Worm (Caenorhabditis elegans): ENCODE results near the gene nhr-7.
"Not testable (repeated sequence)": the region's sequence is repeated elsewhere in the genome, so short reads cannot be mapped to it uniquely, and the experiment has no call there.

The nhr-7 gene

ce11 chrIV:11273151-11273550, 2.0 kb upstream of the nhr-7 start, which contains the start of gene gtl-2:
TSS of gene gtl-2 (plus strand) at chrIV:11273451.
- TF ChIP-seq hif-1 (tag; optimal IDR thresholded peaks at IDR 0.05) (no peak), spr-3 (GFP tag; optimal IDR thresholded peaks at IDR 0.05) (no peak)

DNA sequence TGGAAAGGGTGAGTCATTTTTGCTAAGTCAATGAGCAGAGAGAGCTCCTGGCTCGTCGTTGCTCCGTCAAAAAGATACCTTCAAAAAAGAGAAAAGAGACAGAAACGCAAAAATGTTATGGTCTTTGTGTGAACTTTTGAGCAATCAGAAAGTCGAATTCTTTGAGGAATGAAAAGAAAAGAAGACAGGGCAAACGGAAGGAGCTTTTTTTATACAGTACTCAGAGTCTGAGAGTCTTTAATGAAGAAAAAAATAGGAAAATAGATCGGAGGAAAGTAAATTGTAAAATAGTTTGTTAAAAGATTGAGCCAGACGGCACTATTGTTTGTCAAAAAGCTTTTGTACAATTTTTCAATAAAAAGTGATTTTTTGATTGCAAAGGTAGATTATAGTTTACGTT, 1.7 kb downstream of the nhr-7 start:
- no peak for TF ChIP-seq vab-7 (GFP tag; IDR thresholded peaks at IDR 0.05)
- TF ChIP-seq lir-3 (tag; optimal IDR thresholded peaks at IDR 0.05) = no peak
- TF ChIP-seq pha-4 (GFP tag; IDR thresholded peaks at IDR 0.05) = no peak
- peak; percentile 61 for TF ChIP-seq pha-4 (tag; optimal IDR thresholded peaks at IDR 0.05)
- TF ChIP-seq jun-1 (tag; optimal IDR thresholded peaks at IDR 0.05) = no peak

ce11 chrIV:11266090-11266489, 5.1 kb downstream of the nhr-7 start, which contains the start of gene col-127:
TSS of gene col-127 (minus strand) at chrIV:11266190.
- no peak for TF ChIP-seq spr-1 (tag; optimal IDR thresholded peaks at IDR 0.05)
- no peak for TF ChIP-seq cey-2 (tag; optimal IDR thresholded peaks at IDR 0.05; ENCODE audit: borderline replicate concordance, insufficient read depth)
- TF ChIP-seq Y48G9A.11 (GFP tag; IDR thresholded peaks at IDR 0.05) = no peak
- no peak for TF ChIP-seq zip-2 (tag; optimal IDR thresholded peaks at IDR 0.05)
- TF ChIP-seq nhr-6 (tag; optimal IDR thresholded peaks at IDR 0.05) = no peak
- no peak for TF ChIP-seq dmd-9 (GFP tag; IDR thresholded peaks at IDR 0.05)

DNA sequence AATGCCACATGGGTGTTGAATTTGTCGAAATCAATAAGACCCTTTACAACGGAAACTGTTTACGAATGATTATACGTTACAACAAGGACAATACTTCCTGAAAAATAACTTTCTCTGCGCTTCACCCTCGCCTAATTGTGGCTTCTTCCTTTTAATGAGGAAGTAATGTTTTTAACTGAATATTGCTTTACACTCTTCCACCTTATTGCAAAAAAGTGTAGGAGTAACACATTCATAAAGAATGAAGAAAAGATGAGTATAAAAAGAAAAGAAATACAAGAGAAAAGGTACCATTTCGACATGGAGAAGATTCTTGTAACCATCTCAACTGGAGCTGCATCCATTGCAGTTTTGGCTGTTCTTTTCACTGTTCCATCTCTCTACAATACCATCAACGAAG, 8.1 kb downstream of the nhr-7 start, which contains the start of gene col-126:
Gene col-126 (plus strand): TSS at position 301 of the 400 bp plus-strand sequence.
- not testable (repeated sequence) for TF ChIP-seq ama-1 (optimal IDR thresholded peaks at IDR 0.05); daf-16 (GFP tag; optimal IDR thresholded peaks at IDR 0.05); daf-16 (tag; optimal IDR thresholded peaks at IDR 0.05); dve-1 (tag; optimal IDR thresholded peaks at IDR 0.05; ENCODE audit: insufficient read depth)

ce11 chrIV:11261535-11261934, 9.6 kb downstream of the nhr-7 start, which contains the start of gene F54D1.1:
TSS of gene F54D1.1 (plus strand) at chrIV:11261835.
- TF ChIP-seq lin-38 (GFP tag; IDR thresholded peaks at IDR 0.05) (no peak), R02D3.7 (tag; optimal IDR thresholded peaks at IDR 0.05) (no peak), snpc-4 (tag; optimal IDR thresholded peaks at IDR 0.05) (no peak), D1046.2 (GFP tag; IDR thresholded peaks at IDR 0.05) (no peak), F37D6.2 (tag; optimal IDR thresholded peaks at IDR 0.05) (no peak), cey-2 (tag; optimal IDR thresholded peaks at IDR 0.05; ENCODE audit: borderline replicate concordance, insufficient read depth) (no peak), nhr-77 (tag; optimal IDR thresholded peaks at IDR 0.05) (no peak), php-3 (GFP tag; IDR thresholded peaks at IDR 0.05) (no peak), arid-1 (GFP tag; conservative IDR thresholded peaks at IDR 0.05) (no peak), daf-8 (GFP tag; IDR thresholded peaks at IDR 0.05) (no peak), nhr-41 (GFP tag; IDR thresholded peaks at IDR 0.05) (no peak)

ce11 chrIV:11260544-11261227, 10.5 kb downstream of the nhr-7 start, which contains the start of gene C05C12.5:
TSS of gene C05C12.5 (minus strand) at chrIV:11261185.
- TF ChIP-seq nhr-237 (tag; optimal IDR thresholded peaks at IDR 0.05) (no peak), D1046.2 (GFP tag; IDR thresholded peaks at IDR 0.05) (no peak), tra-1 (GFP tag; IDR thresholded peaks at IDR 0.05) (no peak), hmg-1.1 (GFP tag; IDR thresholded peaks at IDR 0.05) (no peak), pha-4 (GFP tag; IDR thresholded peaks at IDR 0.05) (no peak), pha-4 (tag; optimal IDR thresholded peaks at IDR 0.05) (no peak), nhr-25 (tag; optimal IDR thresholded peaks at IDR 0.05; ENCODE audit: borderline replicate concordance, insufficient read depth) (no peak), tag-97 (GFP tag; IDR thresholded peaks at IDR 0.05) (no peak), mes-2 (tag; optimal IDR thresholded peaks at IDR 0.05; ENCODE audit: poor library complexity, severe bottlenecking) (no peak), unc-39 (tag; optimal IDR thresholded peaks at IDR 0.05) (no peak), F26F4.8 (GFP tag; conservative IDR thresholded peaks at IDR 0.05) (no peak), skn-1 (tag; optimal IDR thresholded peaks at IDR 0.05) (no peak), unc-62 (GFP tag; optimal IDR thresholded peaks at IDR 0.05 in 1 of 2) (peak in 1 of 2 experiments; percentile 88), unc-62 (tag; optimal IDR thresholded peaks at IDR 0.05) (no peak), vab-7 (GFP tag; IDR thresholded peaks at IDR 0.05) (no peak), aha-1 (tag) (peak; percentile 91), unc-130 (GFP tag; optimal IDR thresholded peaks at IDR 0.05) (no peak)
